Worm (Caenorhabditis elegans) whole organism, late embryonic: Measurements from ENCODE around the gene pars-1.

Experiments used
- C08G9.2 ChIP-seq: sonication (generic microtip); optimal IDR thresholded peaks from 2 replicates; lab custom pipeline; 2016; ENCODE audit warnings: mild to moderate bottlenecking, missing genetic modification characterization, moderate library complexity, missing compliant biosample characterization
- C38D4.7 ChIP-seq: fragments of 200-800 bp; sonication (Bioruptor generic); optimal IDR thresholded peaks from 2 replicates; lab custom pipeline; 2018; ENCODE audit warnings: mild to moderate bottlenecking, missing genetic modification characterization, moderate library complexity, missing compliant biosample characterization
- K02D7.2 ChIP-seq: sonication (generic microtip); optimal IDR thresholded peaks from 2 replicates; lab custom pipeline; 2017; ENCODE audit warnings: mild to moderate bottlenecking, missing genetic modification characterization, missing compliant biosample characterization
- T23F11.4 ChIP-seq: fragments of 200-800 bp; sonication (Bioruptor generic); optimal IDR thresholded peaks from 2 replicates; lab custom pipeline; 2018; ENCODE audit warnings: mild to moderate bottlenecking, missing genetic modification characterization, missing compliant biosample characterization
- Y22D7AL.16 ChIP-seq: sonication (generic microtip); optimal IDR thresholded peaks from 2 replicates; lab custom pipeline; 2016; ENCODE audit warnings: missing genetic modification characterization, missing compliant biosample characterization
- ama-1 ChIP-seq: fragments of 150-350 bp; optimal IDR thresholded peaks from 2 replicates; lab custom pipeline; 2014
- ceh-14 ChIP-seq: sonication (generic microtip); optimal IDR thresholded peaks from 2 replicates; lab custom pipeline; 2016; ENCODE audit warnings: missing genotype, missing genetic modification characterization, missing compliant biosample characterization
- ceh-18 ChIP-seq: sonication (generic microtip); optimal IDR thresholded peaks from 2 replicates; lab custom pipeline; 2016; ENCODE audit warnings: missing genetic modification characterization, missing compliant biosample characterization
- ceh-24 ChIP-seq: sonication (generic microtip); optimal IDR thresholded peaks from 2 replicates; lab custom pipeline; 2016; ENCODE audit warnings: mild to moderate bottlenecking, missing genetic modification characterization, missing compliant biosample characterization
- ceh-30 ChIP-seq: fragments of 150-350 bp; optimal IDR thresholded peaks from 2 replicates; lab custom pipeline; 2014; ENCODE audit warnings: missing biosample characterization, missing genetic modification characterization
- ceh-48 ChIP-seq: sonication (generic microtip); optimal IDR thresholded peaks from 2 replicates; lab custom pipeline; 2016; ENCODE audit warnings: missing genetic modification characterization, inconsistent platforms, missing compliant biosample characterization
- ceh-6 ChIP-seq: fragments of 200-800 bp; sonication (Bioruptor generic); optimal IDR thresholded peaks from 2 replicates; lab custom pipeline; 2018; ENCODE audit warnings: mild to moderate bottlenecking, missing genetic modification characterization, missing compliant biosample characterization
- dmd-4 ChIP-seq: sonication (generic microtip); optimal IDR thresholded peaks from 2 replicates; lab custom pipeline; 2016; ENCODE audit warnings: borderline replicate concordance, missing genetic modification characterization, missing compliant biosample characterization
- dve-1 ChIP-seq: sonication (generic microtip); optimal IDR thresholded peaks from 2 replicates; lab custom pipeline; 2017; ENCODE audit warnings: antibody characterized with exemption, mild to moderate bottlenecking, missing genetic modification characterization, missing compliant biosample characterization
- elt-4 ChIP-seq: sonication (generic microtip); optimal IDR thresholded peaks from 2 replicates; lab custom pipeline; 2016; ENCODE audit warnings: missing genetic modification characterization, missing compliant biosample characterization
- ets-4 ChIP-seq: sonication (generic microtip); optimal IDR thresholded peaks from 2 replicates; lab custom pipeline; 2016; ENCODE audit warnings: missing genetic modification characterization, missing compliant biosample characterization
- fkh-10 ChIP-seq: fragments of 150-350 bp; optimal IDR thresholded peaks from 2 replicates; lab custom pipeline; 2014; ENCODE audit warnings: missing biosample characterization, missing genetic modification reagents, missing genetic modification characterization
- fkh-6 ChIP-seq: sonication (generic microtip); optimal IDR thresholded peaks from 2 replicates; lab custom pipeline; 2016; ENCODE audit warnings: missing genetic modification characterization, missing compliant biosample characterization
- gmeb-2 ChIP-seq: sonication (generic microtip); optimal IDR thresholded peaks from 2 replicates; lab custom pipeline; 2016; ENCODE audit warnings: missing genetic modification characterization, inconsistent platforms, missing compliant biosample characterization
- hlh-13 ChIP-seq: fragments of 200-800 bp; sonication (Bioruptor generic); optimal IDR thresholded peaks from 2 replicates; lab custom pipeline; 2018; ENCODE audit warnings: mild to moderate bottlenecking, missing genetic modification characterization, missing compliant biosample characterization
- nfya-1 ChIP-seq: sonication (generic microtip); optimal IDR thresholded peaks from 2 replicates; lab custom pipeline; 2017; ENCODE audit warnings: missing genetic modification characterization, mild to moderate bottlenecking, missing compliant biosample characterization, antibody characterized with exemption, moderate library complexity
- nhr-232 ChIP-seq: sonication (generic microtip); optimal IDR thresholded peaks from 2 replicates; lab custom pipeline; 2016; ENCODE audit warnings: missing genetic modification characterization, missing compliant biosample characterization
- odd-2 ChIP-seq: sonication (generic microtip); optimal IDR thresholded peaks from 2 replicates; lab custom pipeline; 2017; ENCODE audit warnings: antibody characterized with exemption, mild to moderate bottlenecking, missing genetic modification characterization, missing compliant biosample characterization
- pag-3 ChIP-seq: sonication (generic microtip); optimal IDR thresholded peaks from 2 replicates; lab custom pipeline; 2016; ENCODE audit warnings: missing compliant biosample characterization, missing genetic modification characterization, borderline replicate concordance
- pros-1 ChIP-seq: fragments of 150-350 bp; optimal IDR thresholded peaks from 2 replicates; lab custom pipeline; 2014; ENCODE audit warnings: missing biosample characterization, missing genetic modification reagents, missing genetic modification characterization
- sdc-2 ChIP-seq: sonication (generic microtip); optimal IDR thresholded peaks from 2 replicates; lab custom pipeline; 2016; ENCODE audit warnings: missing genotype, missing genetic modification characterization, missing compliant biosample characterization
- sox-2 ChIP-seq: fragments of 200-800 bp; sonication (Bioruptor generic); IDR thresholded peaks from 2 replicates; pipeline ENCODE4 v1.3.6; 2022; ENCODE audit warnings: missing genetic modification reagents, missing genetic modification characterization, missing compliant biosample characterization
- tbx-7 ChIP-seq: sonication (generic microtip); optimal IDR thresholded peaks from 2 replicates; lab custom pipeline; 2016; ENCODE audit warnings: missing genotype, missing genetic modification characterization, missing compliant biosample characterization
- unc-3 ChIP-seq, 2 experiments: fragments of 200-800 bp in 1 of 2; sonication (Bioruptor generic) in 1 of 2; sonication (generic microtip) in 1 of 2; conservative IDR thresholded peaks in 1 of 2; optimal IDR thresholded peaks in 1 of 2; 2 replicates each; pipeline versions ENCODE4 v1.3.6 to Lab custom; 2016 to 2022; ENCODE audit warnings: missing compliant biosample characterization in 2 of 2, missing genetic modification characterization in 2 of 2, missing genetic modification reagents in 1 of 2
- unc-42 ChIP-seq: sonication (generic microtip); optimal IDR thresholded peaks from 2 replicates; lab custom pipeline; 2016; ENCODE audit warnings: missing genotype, missing genetic modification characterization, missing compliant biosample characterization
- unc-55 ChIP-seq: sonication (generic microtip); optimal IDR thresholded peaks from 2 replicates; lab custom pipeline; 2017; ENCODE audit warnings: missing biosample characterization, missing genetic modification reagents, missing genetic modification characterization
- unc-86 ChIP-seq: sonication (generic microtip); optimal IDR thresholded peaks from 2 replicates; lab custom pipeline; 2016; ENCODE audit warnings: missing genetic modification characterization, missing compliant biosample characterization
- zip-5 ChIP-seq: sonication (generic microtip); optimal IDR thresholded peaks from 2 replicates; lab custom pipeline; 2016; ENCODE audit warnings: missing genetic modification characterization, missing compliant biosample characterization
- ztf-16 ChIP-seq: sonication (generic microtip); optimal IDR thresholded peaks from 2 replicates; lab custom pipeline; 2017; ENCODE audit warnings: missing genetic modification characterization, missing compliant biosample characterization

pars-1 gene

DNA sequence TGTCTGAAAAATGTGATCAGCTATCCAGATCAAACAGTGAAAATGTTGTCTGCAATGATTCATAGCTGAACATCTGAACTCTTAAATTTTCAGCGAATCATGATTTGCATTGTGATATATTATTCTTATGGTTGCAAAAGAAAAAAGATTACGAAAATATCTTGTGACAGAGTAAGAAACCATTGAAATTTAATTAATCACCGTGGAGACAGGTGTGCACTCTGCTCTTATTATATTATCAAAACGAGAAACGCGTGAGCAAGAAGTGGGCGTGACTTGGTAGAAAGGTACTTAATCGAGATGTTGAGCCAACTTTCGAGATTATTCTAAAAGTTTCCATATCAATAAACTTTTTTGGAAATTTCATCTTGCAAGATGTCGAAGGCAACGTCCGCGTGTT is 4.2 kb downstream of the pars-1 start, which contains the start of gene osm-10:
Gene osm-10, plus strand, starts transcription at position 293 of the 400 bp plus-strand sequence.
- TF ChIP-seq unc-42 (tag; lab: Kevin White, UChicago), result no peak
- TF ChIP-seq sox-2 (GFP tag; lab: Robert Waterston, UW), result no peak
- no peak for TF ChIP-seq nfya-1 (tag; lab: Kevin White, UChicago)
- TF ChIP-seq unc-86 (tag; lab: Kevin White, UChicago), result no peak
- TF ChIP-seq Y22D7AL.16, result no peak

- no peak for TF ChIP-seq sdc-2
- TF ChIP-seq unc-55 (GFP tag; lab: Kevin White, UChicago), result no peak
- no peak for TF ChIP-seq hlh-13
- no peak for TF ChIP-seq unc-42 (tag; lab: Kevin White, UChicago)
- TF ChIP-seq ceh-6 (GFP tag; lab: Kevin White, UChicago), result no peak
- no peak for TF ChIP-seq nhr-232 (tag; lab: Kevin White, UChicago)
- no peak for TF ChIP-seq K02D7.2
- TF ChIP-seq T23F11.4 (GFP tag; lab: Kevin White, UChicago), result no peak
These were observed 7.6 kb downstream of the pars-1 start for ce11 chrIII:7246389-7246788.

DNA sequence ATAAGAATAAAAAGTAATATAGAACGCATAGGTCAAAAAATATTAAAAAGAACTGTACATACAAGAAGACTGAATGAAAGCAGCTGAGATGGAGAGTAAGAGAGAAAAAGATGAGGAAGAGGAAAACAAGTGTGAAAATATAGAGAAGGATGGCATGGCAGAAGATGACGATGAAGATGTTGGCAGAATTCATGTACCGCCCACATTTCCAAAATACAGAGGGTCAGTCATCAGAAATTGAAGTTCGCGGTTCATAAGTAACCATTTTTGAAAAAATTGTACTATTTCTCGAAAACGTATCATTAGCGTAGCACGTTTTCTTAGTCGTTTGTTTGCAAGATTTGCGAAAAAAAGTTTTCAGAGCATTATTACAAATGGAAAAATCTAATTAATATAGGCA is 8.9 kb downstream of the pars-1 start, which contains the start of gene zmp-6:
Gene zmp-6, minus strand, starts transcription at position 101 of the 400 bp plus-strand sequence.
- TF ChIP-seq ets-4 (tag; lab: Kevin White, UChicago) (no peak), sdc-2 (no peak), nhr-232 (tag; lab: Kevin White, UChicago) (no peak), C08G9.2 (tag; lab: Kevin White, UChicago) (no peak), elt-4 (tag; lab: Kevin White, UChicago) (no peak), ceh-18 (tag; lab: Kevin White, UChicago) (no peak), ztf-16 (tag; lab: Kevin White, UChicago) (no peak), C38D4.7 (GFP tag; lab: Kevin White, UChicago) (no peak)
- TF ChIP-seq, all 69 proteins: peak for 0

DNA sequence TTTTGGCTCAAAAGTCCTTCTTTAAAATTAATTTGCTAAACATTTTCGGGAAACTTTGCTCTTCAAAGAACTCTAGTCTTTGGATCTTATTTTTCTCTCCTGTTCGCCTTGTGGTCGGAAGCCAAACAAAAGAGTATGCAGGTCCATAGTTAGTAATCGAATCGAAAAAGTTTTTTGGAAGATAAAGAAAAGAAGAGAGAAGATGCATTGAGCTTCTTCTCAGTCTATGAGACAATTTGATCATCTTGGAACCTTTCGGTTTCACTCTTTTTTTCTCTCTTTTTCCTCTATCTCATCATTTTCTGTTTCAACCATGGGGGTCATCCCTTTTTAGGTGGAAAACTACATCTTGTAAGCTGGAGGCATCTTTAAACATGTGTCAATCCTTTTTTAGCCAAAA is 14.8 kb downstream of the pars-1 start:
- TF ChIP-seq unc-42 (tag; lab: Kevin White, UChicago) (peak; percentile 95), ceh-48 (tag; lab: Kevin White, UChicago) (no peak)

- no peak for TF ChIP-seq C38D4.7 (GFP tag; lab: Kevin White, UChicago)
- no peak for TF ChIP-seq ama-1 (lab: Kevin White, UChicago)
These were observed 20.1 kb downstream of the pars-1 start, which contains the start of gene B0361.4 for ce11 chrIII:7258931-7259330. TSS of gene B0361.4 (plus strand) at chrIII:7258991.

- TF ChIP-seq odd-2 (tag; lab: Kevin White, UChicago), result no peak
- peak; percentile 53 for TF ChIP-seq unc-42 (tag; lab: Kevin White, UChicago)
These were observed 23.8 kb downstream of the pars-1 start for ce11 chrIII:7262592-7262991.

ce11 chrIII:7263028-7263427 is 24.2 kb downstream of the pars-1 start:
- TF ChIP-seq dmd-4 (tag; lab: Kevin White, UChicago), result no peak

- TF ChIP-seq fkh-6 (tag; lab: Kevin White, UChicago) (no peak), ztf-16 (tag; lab: Kevin White, UChicago) (no peak), fkh-10 (GFP tag; lab: Kevin White, UChicago) (no peak), gmeb-2 (no peak), dve-1 (tag; lab: Kevin White, UChicago) (no peak), ceh-30 (tag; lab: Kevin White, UChicago) (no peak), pros-1 (tag; lab: Kevin White, UChicago) (no peak), pag-3 (tag; lab: Kevin White, UChicago) (no peak), C08G9.2 (tag; lab: Kevin White, UChicago) (no peak), tbx-7 (tag; lab: Kevin White, UChicago) (no peak), ceh-24 (no peak), ceh-14 (tag; lab: Kevin White, UChicago) (no peak), zip-5 (tag; lab: Kevin White, UChicago) (no peak), unc-3 (GFP tag; conservative IDR thresholded peaks at IDR 0.05; lab: Robert Waterston, UW) (no peak), unc-3 (tag; optimal IDR thresholded peaks at IDR 0.05; lab: Kevin White, UChicago) (no peak)
- TF ChIP-seq, all 69 proteins: peak for 0
These were observed 32.3 kb downstream of the pars-1 start for ce11 chrIII:7271083-7271482.
